Worm (Caenorhabditis elegans): ENCODE measurements around the gene spe-17.

Gene spe-17

ce11 chrIV:12061229-12061628, 48.0 kb downstream of the spe-17 start, which contains the start of gene K08E4.8:
TSS of gene K08E4.8 (minus strand) at chrIV:12061329.
- TF ChIP-seq snpc-4 (tag; optimal IDR thresholded peaks at IDR 0.05) (no peak), elt-1 (tag; optimal IDR thresholded peaks at IDR 0.05; ENCODE audit: borderline replicate concordance, insufficient read depth) (no peak), cnd-1 (tag; optimal IDR thresholded peaks at IDR 0.05) (no peak), flh-1 (GFP tag; optimal IDR thresholded peaks at IDR 0.05) (no peak), zip-8 (tag; optimal IDR thresholded peaks at IDR 0.05) (no peak), unc-62 (GFP tag; optimal IDR thresholded peaks at IDR 0.05) (no peak), unc-39 (tag; optimal IDR thresholded peaks at IDR 0.05) (no peak), nhr-237 (tag; optimal IDR thresholded peaks at IDR 0.05) (no peak), pha-4 (tag; optimal IDR thresholded peaks at IDR 0.05) (no peak), M03D4.4 (tag; optimal IDR thresholded peaks at IDR 0.05) (no peak), drap-1 (GFP tag; optimal IDR thresholded peaks at IDR 0.05) (no peak), lin-13 (tag; optimal IDR thresholded peaks at IDR 0.05) (no peak), elt-3 (tag; optimal IDR thresholded peaks at IDR 0.05) (no peak), hlh-1 (tag; optimal IDR thresholded peaks at IDR 0.05) (no peak)
